Worm (Caenorhabditis elegans) whole organism, midembryonic: Measurements from ENCODE around the gene srab-26.

Experiments used
- T22C8.4 ChIP-seq: fragments of 200-800 bp; sonication (Bioruptor generic); IDR thresholded peaks from 2 replicates; pipeline ENCODE4 v1.3.6; 2022; ENCODE audit warnings: missing genetic modification characterization, missing compliant biosample characterization
- cog-1 ChIP-seq: sonication (generic microtip); optimal IDR thresholded peaks from 2 replicates; lab custom pipeline; 2016; ENCODE audit warnings: missing genetic modification characterization, missing compliant biosample characterization
- flt-1 ChIP-seq: fragments of 200-800 bp; sonication (Bioruptor generic); IDR thresholded peaks from 2 replicates; pipeline ENCODE4 v1.3.6; 2022; ENCODE audit warnings: missing genetic modification characterization, missing compliant biosample characterization
- klf-2 ChIP-seq: fragments of 200-800 bp; sonication (Bioruptor generic); conservative IDR thresholded peaks from 2 replicates; pipeline ENCODE4 v1.3.6; 2022; ENCODE audit warnings: missing genetic modification reagents, missing genetic modification characterization, missing compliant biosample characterization
- med-1 ChIP-seq: sonication (generic microtip); optimal IDR thresholded peaks from 2 replicates; lab custom pipeline; 2017; ENCODE audit warnings: missing genetic modification characterization, mild to moderate bottlenecking, missing compliant biosample characterization, antibody characterized with exemption, missing genetic modification reagents; ENCODE audit not compliant: insufficient read depth
- ref-1 ChIP-seq: fragments of 200-800 bp; sonication (Bioruptor generic); conservative IDR thresholded peaks from 2 replicates; pipeline ENCODE4 v1.3.6; 2022; ENCODE audit warnings: missing genetic modification reagents, missing genetic modification characterization, missing compliant biosample characterization
- tab-1 ChIP-seq: fragments of 200-800 bp; sonication (Bioruptor generic); IDR thresholded peaks from 2 replicates; pipeline ENCODE4 v1.3.6; 2022; ENCODE audit warnings: missing genetic modification characterization, missing compliant biosample characterization
- ztf-23 ChIP-seq: fragments of 200-800 bp; sonication (Bioruptor generic); IDR thresholded peaks from 2 replicates; pipeline ENCODE4 v1.3.6; 2022; ENCODE audit warnings: missing genetic modification reagents, missing genetic modification characterization, missing compliant biosample characterization
- ztf-29 ChIP-seq: fragments of 200-800 bp; sonication (Bioruptor generic); IDR thresholded peaks from 2 replicates; pipeline ENCODE4 v1.3.6; 2022; ENCODE audit warnings: missing genetic modification reagents, missing genetic modification characterization, missing compliant biosample characterization

The srab-26 gene

DNA sequence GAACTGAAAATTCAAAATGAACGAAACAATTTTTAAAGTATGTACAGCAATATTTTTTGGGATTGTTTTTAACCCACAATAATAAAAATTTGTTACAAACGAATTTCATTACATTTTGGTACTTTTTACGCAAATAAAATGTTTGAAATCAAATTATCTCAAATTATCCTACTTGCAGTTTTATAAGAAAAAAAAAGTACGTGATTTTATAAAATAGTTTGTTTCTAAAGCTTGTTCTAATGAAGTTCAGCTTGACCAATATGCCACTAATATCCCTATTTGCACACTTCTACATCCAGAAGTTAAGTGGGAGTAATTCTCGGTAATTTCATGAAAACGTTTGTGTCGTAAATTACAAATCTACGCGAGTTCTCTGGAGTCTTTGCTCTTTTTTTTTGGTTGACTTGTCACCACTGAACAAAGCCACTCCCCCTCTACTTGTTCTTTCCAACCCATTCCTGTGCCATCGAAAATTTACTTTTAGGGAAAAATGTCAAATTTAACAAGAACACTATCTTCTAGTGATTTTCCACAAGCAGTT lies 35.9 kb downstream of the srab-26 start, which contains the start of gene sru-8:
TSS of gene sru-8 (plus strand) at position 491 of the 541 bp plus-strand sequence.
- no peak for TF ChIP-seq med-1
- no peak for TF ChIP-seq cog-1 (tag; lab: Kevin White, UChicago)
- TF ChIP-seq T22C8.4 (GFP tag; lab: Robert Waterston, UW): no peak
- no peak for TF ChIP-seq ztf-23 (GFP tag; lab: Robert Waterston, UW)
- no peak for TF ChIP-seq ref-1
- TF ChIP-seq klf-2 (GFP tag; lab: Robert Waterston, UW): no peak
- no peak for TF ChIP-seq tab-1 (GFP tag; lab: Robert Waterston, UW)
- no peak for TF ChIP-seq ztf-29 (GFP tag; lab: Robert Waterston, UW)
- TF ChIP-seq flt-1 (GFP tag; lab: Robert Waterston, UW): no peak

ce11 chrV:9841376-9841775 lies 37.9 kb downstream of the srab-26 start, which contains the start of gene sru-36:
Gene sru-36 (plus strand): TSS chrV:9841676.
- TF ChIP-seq ztf-29 (GFP tag; lab: Robert Waterston, UW) (no peak), ztf-23 (GFP tag; lab: Robert Waterston, UW) (no peak)

DNA sequence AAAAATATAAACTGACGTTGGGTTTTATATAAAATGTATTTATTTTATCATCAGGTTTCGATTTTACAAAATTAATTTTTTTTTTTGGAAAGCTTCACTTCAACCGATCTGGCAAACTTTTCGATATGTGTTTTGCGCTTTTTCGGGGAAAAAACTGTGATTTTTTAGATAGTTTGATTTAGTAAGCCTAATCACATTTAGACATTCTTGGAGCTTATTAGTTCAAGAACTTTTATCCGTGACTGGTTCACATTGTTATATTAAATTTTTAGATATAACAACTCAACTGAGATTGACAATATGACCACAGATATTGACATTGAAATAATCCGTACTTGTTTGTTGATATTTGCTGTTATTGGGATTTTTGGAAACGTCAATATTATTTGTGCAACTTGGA lies 41.6 kb downstream of the srab-26 start, which contains the start of gene srsx-21:
TSS of gene srsx-21 (plus strand) at position 301 of the 400 bp plus-strand sequence.
- TF ChIP-seq T22C8.4 (GFP tag; lab: Robert Waterston, UW) (no peak), ref-1 (no peak), ztf-29 (GFP tag; lab: Robert Waterston, UW) (no peak), cog-1 (tag; lab: Kevin White, UChicago) (no peak), tab-1 (GFP tag; lab: Robert Waterston, UW) (no peak), klf-2 (GFP tag; lab: Robert Waterston, UW) (no peak), ztf-23 (GFP tag; lab: Robert Waterston, UW) (no peak), flt-1 (GFP tag; lab: Robert Waterston, UW) (no peak), med-1 (no peak)

- no peak for TF ChIP-seq klf-2 (GFP tag; lab: Robert Waterston, UW)
- TF ChIP-seq ref-1: no peak
- TF ChIP-seq cog-1 (tag; lab: Kevin White, UChicago): no peak
- TF ChIP-seq ztf-29 (GFP tag; lab: Robert Waterston, UW): no peak
- no peak for TF ChIP-seq T22C8.4 (GFP tag; lab: Robert Waterston, UW)
- no peak for TF ChIP-seq med-1
- no peak for TF ChIP-seq flt-1 (GFP tag; lab: Robert Waterston, UW)
- TF ChIP-seq tab-1 (GFP tag; lab: Robert Waterston, UW): no peak
- TF ChIP-seq ztf-23 (GFP tag; lab: Robert Waterston, UW): no peak
Observed at ce11 chrV:9835945-9836344, 43.4 kb downstream of the srab-26 start, which contains the start of gene sru-38. Gene sru-38 (minus strand): TSS chrV:9836045.

DNA sequence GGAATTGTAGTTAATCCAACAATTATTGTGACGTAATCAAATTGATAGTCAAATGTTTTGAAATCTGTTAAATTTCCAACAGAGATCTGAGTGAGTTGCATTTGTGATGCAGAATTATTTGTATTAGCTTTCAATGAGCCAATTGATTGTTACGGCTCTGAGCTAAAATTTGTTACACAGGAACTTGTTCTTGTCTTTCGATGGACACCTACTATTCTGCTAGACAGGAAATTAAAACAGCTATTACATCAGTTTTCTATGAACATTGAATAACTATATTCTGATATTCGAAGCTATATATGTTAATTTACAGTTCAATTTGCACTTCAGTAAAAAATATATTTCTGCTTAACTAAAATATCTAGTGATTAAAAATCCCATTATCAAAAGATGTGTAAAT lies 45.4 kb downstream of the srab-26 start, which contains the start of gene sru-40:
TSS of gene sru-40 (minus strand) at position 101 of the 400 bp plus-strand sequence.
- TF ChIP-seq T22C8.4 (GFP tag; lab: Robert Waterston, UW) (no peak), ztf-23 (GFP tag; lab: Robert Waterston, UW) (no peak), flt-1 (GFP tag; lab: Robert Waterston, UW) (no peak), tab-1 (GFP tag; lab: Robert Waterston, UW) (no peak), klf-2 (GFP tag; lab: Robert Waterston, UW) (no peak), ref-1 (no peak), ztf-29 (GFP tag; lab: Robert Waterston, UW) (no peak)
